Worm (Caenorhabditis elegans): ENCODE measurements around the gene hda-11.

DNA sequence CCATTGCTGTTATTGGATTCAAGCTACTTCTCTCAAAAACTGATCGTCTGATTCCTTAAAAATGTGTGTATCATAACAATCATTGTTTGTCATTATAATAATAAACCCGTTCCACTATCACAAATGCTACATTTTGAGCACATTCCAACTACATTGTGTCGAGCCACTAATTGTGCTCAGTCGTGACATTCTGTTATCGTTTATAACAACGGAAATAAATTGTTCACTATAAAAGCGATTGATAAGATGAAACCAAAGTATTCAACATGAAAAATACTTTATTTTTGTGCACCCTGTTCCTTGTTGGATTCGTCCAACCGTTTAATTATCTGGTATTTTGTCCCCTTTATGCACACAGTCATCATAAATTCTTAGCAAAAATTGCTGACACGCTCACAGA lies 32.8 kb upstream of the hda-11 start, which contains the start of gene ugt-33:
- TF ChIP-seq lsy-2 (tag; optimal IDR thresholded peaks at IDR 0.05) (no peak), mab-5 (tag; optimal IDR thresholded peaks at IDR 0.05) (no peak), egl-27 (tag; optimal IDR thresholded peaks at IDR 0.05) (no peak), snpc-4 (tag; optimal IDR thresholded peaks at IDR 0.05) (no peak), mdl-1 (tag; optimal IDR thresholded peaks at IDR 0.05) (no peak), ZK546.5 (tag; optimal IDR thresholded peaks at IDR 0.05) (no peak), F13H6.1 (tag; optimal IDR thresholded peaks at IDR 0.05) (no peak), zag-1 (tag; optimal IDR thresholded peaks at IDR 0.05) (no peak), nhr-21 (tag; optimal IDR thresholded peaks at IDR 0.05) (no peak), lin-11 (tag; optimal IDR thresholded peaks at IDR 0.05) (no peak)
